Fruit fly (Drosophila melanogaster) whole organism, adult: ENCODE measurements around the gene Cpr72Eb.

Source experiments
- CG11617 ChIP-seq: fragments of 200-800 bp; sonication (Bioruptor generic); optimal IDR thresholded peaks from 2 replicates; lab custom pipeline; 2017; ENCODE audit warnings: mild to moderate bottlenecking, missing biosample characterization, missing genetic modification reagents, missing genetic modification characterization
- CG12768 ChIP-seq: fragments of 200-800 bp; sonication (Bioruptor generic); optimal IDR thresholded peaks from 2 replicates; lab custom pipeline; 2017; ENCODE audit warnings: missing biosample characterization, missing genetic modification characterization, mild to moderate bottlenecking, moderate library complexity, missing genetic modification reagents
- CG14711 ChIP-seq: fragments of 200-800 bp; sonication (Bioruptor generic); optimal IDR thresholded peaks from 2 replicates; lab custom pipeline; 2018; ENCODE audit warnings: missing biosample characterization, mild to moderate bottlenecking, missing genetic modification characterization, moderate library complexity
- CG1620 ChIP-seq: fragments of 200-800 bp; sonication (Bioruptor generic); optimal IDR thresholded peaks from 2 replicates; lab custom pipeline; 2016; ENCODE audit warnings: missing biosample characterization, missing genetic modification characterization
- CG33017 ChIP-seq: fragments of 200-800 bp; sonication (Bioruptor generic); optimal IDR thresholded peaks from 2 replicates; lab custom pipeline; 2018; ENCODE audit warnings: missing biosample characterization, mild to moderate bottlenecking, missing genetic modification characterization, moderate library complexity
- CG5204 ChIP-seq: fragments of 200-800 bp; sonication (Bioruptor generic); optimal IDR thresholded peaks from 2 replicates; lab custom pipeline; 2016; ENCODE audit warnings: missing biosample characterization, missing genetic modification characterization
- CG7045 ChIP-seq: fragments of 200-800 bp; sonication (Bioruptor generic); optimal IDR thresholded peaks from 2 replicates; lab custom pipeline; 2017; ENCODE audit warnings: missing biosample characterization, mild to moderate bottlenecking, missing genetic modification characterization
- CG7101 ChIP-seq: fragments of 200-800 bp; sonication (Bioruptor generic); optimal IDR thresholded peaks from 2 replicates; lab custom pipeline; 2018; ENCODE audit warnings: missing biosample characterization, mild to moderate bottlenecking, missing genetic modification characterization, moderate library complexity
- Clk ChIP-seq: fragments of 200-800 bp; sonication (Bioruptor generic); optimal IDR thresholded peaks from 2 replicates; lab custom pipeline; 2017; ENCODE audit warnings: missing biosample characterization, missing genetic modification characterization
- Crg-1 ChIP-seq: fragments of 200-800 bp; sonication (Bioruptor generic); optimal IDR thresholded peaks from 2 replicates; lab custom pipeline; 2016; ENCODE audit warnings: missing biosample characterization, missing genetic modification characterization
- Hr96 ChIP-seq: fragments of 200-800 bp; sonication (Bioruptor generic); optimal IDR thresholded peaks from 2 replicates; lab custom pipeline; 2016; ENCODE audit warnings: missing biosample characterization, missing genetic modification characterization
- Mnt ChIP-seq: fragments of 200-800 bp; sonication (Bioruptor generic); optimal IDR thresholded peaks from 2 replicates; lab custom pipeline; 2016; ENCODE audit warnings: missing biosample characterization, mild to moderate bottlenecking, missing genetic modification characterization
- bab1 ChIP-seq: fragments of 200-800 bp; sonication (Bioruptor generic); optimal IDR thresholded peaks from 3 replicates; lab custom pipeline; 2019; ENCODE audit warnings: missing biosample characterization, mild to moderate bottlenecking, missing genetic modification characterization, moderate library complexity
- cic ChIP-seq: fragments of 200-800 bp; sonication (Bioruptor generic); optimal IDR thresholded peaks from 2 replicates; lab custom pipeline; 2017; ENCODE audit warnings: missing biosample characterization, mild to moderate bottlenecking, missing genetic modification characterization, moderate library complexity
- cnc ChIP-seq, 2 experiments: fragments of >200 bp; optimal IDR thresholded peaks; 2 replicates each; lab custom pipeline; 2017
- kay ChIP-seq: fragments of 200-800 bp; sonication (Bioruptor generic); peaks from one replicate; lab custom pipeline; 2016; ENCODE audit warnings: missing biosample characterization, missing genetic modification characterization, borderline replicate concordance
- ovo ChIP-seq: fragments of 200-800 bp; sonication (Bioruptor generic); optimal IDR thresholded peaks from 2 replicates; lab custom pipeline; 2016; ENCODE audit warnings: missing biosample characterization, missing genetic modification characterization
- pad ChIP-seq: fragments of 200-800 bp; sonication (Bioruptor generic); optimal IDR thresholded peaks from 3 replicates; lab custom pipeline; 2017; ENCODE audit warnings: missing biosample characterization, missing genetic modification characterization, mild to moderate bottlenecking, moderate library complexity, missing genetic modification reagents
- tj ChIP-seq: fragments of 200-800 bp; sonication (Bioruptor generic); optimal IDR thresholded peaks from 3 replicates; lab custom pipeline; 2017; ENCODE audit warnings: missing biosample characterization, mild to moderate bottlenecking, missing genetic modification characterization, moderate library complexity
- toe ChIP-seq: fragments of 200-800 bp; sonication (Bioruptor generic); optimal IDR thresholded peaks from 2 replicates; lab custom pipeline; 2016; ENCODE audit warnings: missing biosample characterization, missing genetic modification characterization

Gene Cpr72Eb

dm6 chr3L:16327776-16328175 is 36.9 kb upstream of the Cpr72Eb start, which contains the start of gene CG13038:
TSS of gene CG13038 (minus strand) at chr3L:16327893.
- TF ChIP-seq CG14711 (tag; lab: Kevin White, UChicago) (no peak), cic (GFP tag; lab: Kevin White, UChicago) (no peak), cnc (optimal IDR thresholded peaks at IDR 0.05; lab: Kevin White, UChicago) (no peak), kay (GFP tag; lab: Kevin White, UChicago) (no peak), CG12768 (GFP tag; lab: Kevin White, UChicago) (no peak), Hr96 (GFP tag; lab: Kevin White, UChicago) (no peak), CG7101 (tag; lab: Kevin White, UChicago) (no peak), ovo (GFP tag; lab: Kevin White, UChicago) (no peak), CG11617 (GFP tag; lab: Kevin White, UChicago) (no peak), CG1620 (GFP tag; lab: Kevin White, UChicago) (no peak)

- TF ChIP-seq toe (GFP tag; lab: Kevin White, UChicago) (no peak), CG1620 (GFP tag; lab: Kevin White, UChicago) (no peak), CG33017 (tag; lab: Kevin White, UChicago) (no peak), ovo (GFP tag; lab: Kevin White, UChicago) (no peak), CG11617 (GFP tag; lab: Kevin White, UChicago) (no peak), CG12768 (GFP tag; lab: Kevin White, UChicago) (no peak), Crg-1 (GFP tag; lab: Kevin White, UChicago) (no peak), CG7045 (GFP tag; lab: Kevin White, UChicago) (no peak), CG5204 (no peak), CG7101 (tag; lab: Kevin White, UChicago) (no peak), kay (GFP tag; lab: Kevin White, UChicago) (no peak), Clk (GFP tag; lab: Kevin White, UChicago) (no peak), cic (GFP tag; lab: Kevin White, UChicago) (no peak), cnc (optimal IDR thresholded peaks at IDR 0.05; lab: Kevin White, UChicago) (no peak), Mnt (no peak), CG14711 (tag; lab: Kevin White, UChicago) (no peak), tj (GFP tag; lab: Kevin White, UChicago) (no peak), Hr96 (GFP tag; lab: Kevin White, UChicago) (no peak), pad (GFP tag; lab: Kevin White, UChicago) (no peak), bab1 (GFP tag; lab: Kevin White, UChicago) (no peak)
These were observed 36.4 kb upstream of the Cpr72Eb start, which contains the start of gene CG13058 for dm6 chr3L:16328207-16328891. TSS of gene CG13058 (plus strand) at chr3L:16328841.

dm6 chr3L:16329495-16329894 is 35.2 kb upstream of the Cpr72Eb start, which contains the start of gene CG33061:
TSS of gene CG33061 (plus strand) at chr3L:16329795.
- TF ChIP-seq Clk (GFP tag; lab: Kevin White, UChicago) (no peak), Hr96 (GFP tag; lab: Kevin White, UChicago) (no peak), bab1 (GFP tag; lab: Kevin White, UChicago) (no peak), cnc (optimal IDR thresholded peaks at IDR 0.05; lab: Kevin White, UChicago) (no peak), toe (GFP tag; lab: Kevin White, UChicago) (no peak), Mnt (no peak), pad (GFP tag; lab: Kevin White, UChicago) (no peak), CG5204 (no peak), kay (GFP tag; lab: Kevin White, UChicago) (no peak), Crg-1 (GFP tag; lab: Kevin White, UChicago) (no peak), CG14711 (tag; lab: Kevin White, UChicago) (no peak), CG11617 (GFP tag; lab: Kevin White, UChicago) (no peak), CG7101 (tag; lab: Kevin White, UChicago) (no peak)

- TF ChIP-seq CG12768 (GFP tag; lab: Kevin White, UChicago), result no peak
- TF ChIP-seq CG1620 (GFP tag; lab: Kevin White, UChicago), result no peak
- no peak for TF ChIP-seq CG33017 (tag; lab: Kevin White, UChicago)
- no peak for TF ChIP-seq Hr96 (GFP tag; lab: Kevin White, UChicago)
- no peak for TF ChIP-seq pad (GFP tag; lab: Kevin White, UChicago)
- TF ChIP-seq CG7045 (GFP tag; lab: Kevin White, UChicago), result no peak
- TF ChIP-seq Clk (GFP tag; lab: Kevin White, UChicago), result no peak
- no peak for TF ChIP-seq tj (GFP tag; lab: Kevin White, UChicago)
- TF ChIP-seq kay (GFP tag; lab: Kevin White, UChicago), result no peak
- TF ChIP-seq ovo (GFP tag; lab: Kevin White, UChicago), result no peak
- no peak for TF ChIP-seq bab1 (GFP tag; lab: Kevin White, UChicago)
- TF ChIP-seq cnc (optimal IDR thresholded peaks at IDR 0.05; lab: Kevin White, UChicago), result no peak
- TF ChIP-seq toe (GFP tag; lab: Kevin White, UChicago), result no peak
- TF ChIP-seq cic (GFP tag; lab: Kevin White, UChicago), result no peak
- no peak for TF ChIP-seq CG5204
These were observed 34.0 kb upstream of the Cpr72Eb start, which contains the start of gene CG33060 for dm6 chr3L:16330740-16331139. TSS of gene CG33060 (plus strand) at chr3L:16331040.

- TF ChIP-seq CG7101 (tag; lab: Kevin White, UChicago) (no peak), CG5204 (no peak), CG11617 (GFP tag; lab: Kevin White, UChicago) (no peak), Hr96 (GFP tag; lab: Kevin White, UChicago) (no peak), cnc (optimal IDR thresholded peaks at IDR 0.05; lab: Kevin White, UChicago) (no peak), Clk (GFP tag; lab: Kevin White, UChicago) (no peak), tj (GFP tag; lab: Kevin White, UChicago) (no peak), cic (GFP tag; lab: Kevin White, UChicago) (no peak), bab1 (GFP tag; lab: Kevin White, UChicago) (no peak), CG12768 (GFP tag; lab: Kevin White, UChicago) (no peak), CG33017 (tag; lab: Kevin White, UChicago) (no peak), kay (GFP tag; lab: Kevin White, UChicago) (no peak), toe (GFP tag; lab: Kevin White, UChicago) (no peak), CG7045 (GFP tag; lab: Kevin White, UChicago) (no peak), ovo (GFP tag; lab: Kevin White, UChicago) (no peak), CG1620 (GFP tag; lab: Kevin White, UChicago) (no peak), Crg-1 (GFP tag; lab: Kevin White, UChicago) (no peak), CG14711 (tag; lab: Kevin White, UChicago) (no peak), pad (GFP tag; lab: Kevin White, UChicago) (no peak), Mnt (no peak)
These were observed 33.1 kb upstream of the Cpr72Eb start, which contains the start of gene retinin for dm6 chr3L:16331633-16332032. TSS of gene retinin (plus strand) at chr3L:16331933.
